Fruit fly (Drosophila melanogaster) whole organism, pupa: ENCODE results near the gene CG14269.

Experiments
- CG14655 ChIP-seq: fragments of 200-800 bp; sonication (Bioruptor generic); optimal IDR thresholded peaks from 3 replicates; lab custom pipeline; 2017; ENCODE audit warnings: mild to moderate bottlenecking, missing biosample characterization, missing genetic modification reagents, missing genetic modification characterization
- CG4496 ChIP-seq: fragments of 200-800 bp; sonication (Bioruptor generic); IDR thresholded peaks from 3 replicates; pipeline ENCODE4 v1.3.6; 2022; ENCODE audit warnings: missing biosample characterization, missing genetic modification characterization
- CG8159 ChIP-seq: fragments of 200-800 bp; sonication (Bioruptor generic); optimal IDR thresholded peaks from 3 replicates; lab custom pipeline; 2018; ENCODE audit warnings: missing biosample characterization, mild to moderate bottlenecking, missing genetic modification characterization, moderate library complexity
- Snoo ChIP-seq: fragments of 200-800 bp; sonication (Bioruptor generic); optimal IDR thresholded peaks from 3 replicates; lab custom pipeline; 2017; ENCODE audit warnings: missing biosample characterization, mild to moderate bottlenecking, missing genetic modification characterization, inconsistent platforms

DNA sequence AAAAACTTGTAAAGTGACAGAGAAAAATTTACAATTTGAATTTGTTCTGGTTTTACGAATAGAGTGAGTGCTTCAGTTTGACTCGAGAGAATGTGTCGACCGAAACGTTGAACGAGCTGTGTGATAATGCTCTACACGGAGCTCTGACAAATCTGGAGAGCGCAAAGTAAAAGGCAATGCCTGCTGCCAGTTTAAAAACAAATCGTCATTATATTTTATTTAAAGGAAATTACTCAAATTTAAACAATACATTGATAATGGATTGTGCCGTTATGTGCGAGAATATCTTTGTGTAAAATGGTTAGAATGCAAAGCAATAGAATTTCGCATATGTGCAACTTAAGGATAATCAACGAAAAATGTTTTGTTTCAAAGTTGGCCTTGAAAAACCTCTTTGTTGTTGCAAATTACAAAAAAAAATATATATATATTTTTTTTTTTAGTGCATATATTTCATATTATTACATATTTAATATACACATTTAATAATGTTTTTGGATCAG, 24.6 kb upstream of the CG14269 start, which contains the start of the genes CG16782 and CG10801:
- no peak for TF ChIP-seq CG4496 (GFP tag; lab: Robert Waterston, UW)
- no peak for TF ChIP-seq Snoo (tag; lab: Kevin White, UChicago)
- TF ChIP-seq CG8159 (tag; lab: Kevin White, UChicago), result no peak
- TF ChIP-seq CG14655 (GFP tag; lab: Kevin White, UChicago), result no peak
